Fruit fly (Drosophila melanogaster) whole organism, embryonic: ENCODE data around the gene ND-B18.

Experiments used
- Bdp1 ChIP-seq: fragments of 200-800 bp; sonication (Bioruptor generic); optimal IDR thresholded peaks from 3 replicates; lab custom pipeline; 2016; ENCODE audit warnings: missing biosample characterization, missing genetic modification characterization
- Bgb ChIP-seq: fragments of 200-800 bp; sonication (Bioruptor generic); IDR thresholded peaks from 2 replicates; pipeline ENCODE4 v1.3.6; 2022; ENCODE audit warnings: missing biosample characterization, missing genetic modification characterization; ENCODE audit not compliant: partially characterized antibody
- Bteb2 ChIP-seq: fragments of 200-800 bp; sonication (Bioruptor generic); optimal IDR thresholded peaks from 2 replicates; lab custom pipeline; 2016; ENCODE audit warnings: missing biosample characterization, missing genetic modification characterization
- CG10147 ChIP-seq: fragments of 200-800 bp; sonication (Bioruptor generic); optimal IDR thresholded peaks from 2 replicates; lab custom pipeline; 2019; ENCODE audit warnings: missing biosample characterization, mild to moderate bottlenecking, missing genetic modification characterization, moderate library complexity
- CG11696 ChIP-seq: fragments of 200-800 bp; sonication (Bioruptor generic); IDR thresholded peaks from 2 replicates; pipeline ENCODE4 v1.3.6; 2022; ENCODE audit warnings: missing biosample characterization, missing genetic modification characterization
- CG12391 ChIP-seq: fragments of 200-800 bp; sonication (Bioruptor generic); optimal IDR thresholded peaks from 3 replicates; lab custom pipeline; 2018; ENCODE audit warnings: missing biosample characterization, mild to moderate bottlenecking, missing genetic modification characterization, moderate library complexity
- CG12942 ChIP-seq: fragments of 200-800 bp; sonication (Bioruptor generic); optimal IDR thresholded peaks from 3 replicates; lab custom pipeline; 2016; ENCODE audit warnings: missing biosample characterization, missing genetic modification characterization
- CG14441 ChIP-seq: fragments of 200-800 bp; sonication (Bioruptor generic); IDR thresholded peaks from 2 replicates; pipeline ENCODE4 v1.3.6; 2022; ENCODE audit warnings: missing biosample characterization, missing genetic modification characterization
- CG14860 ChIP-seq: fragments of 200-800 bp; sonication (Bioruptor generic); IDR thresholded peaks from 3 replicates; pipeline ENCODE4 v1.3.6; 2022; ENCODE audit warnings: missing biosample characterization, missing genetic modification characterization; ENCODE audit not compliant: partially characterized antibody
- CG15073 ChIP-seq: fragments of 200-800 bp; sonication (Bioruptor generic); optimal IDR thresholded peaks from 2 replicates; lab custom pipeline; 2016; ENCODE audit warnings: missing biosample characterization, missing genetic modification characterization
- CG15514 ChIP-seq: fragments of 200-800 bp; sonication (Bioruptor generic); optimal IDR thresholded peaks from 3 replicates; lab custom pipeline; 2017; ENCODE audit warnings: missing biosample characterization, missing genetic modification characterization, mild to moderate bottlenecking, moderate library complexity, missing genetic modification reagents
- CG16863 ChIP-seq: fragments of 200-800 bp; sonication (Bioruptor generic); optimal IDR thresholded peaks from 3 replicates; lab custom pipeline; 2016; ENCODE audit warnings: missing biosample characterization, missing genetic modification characterization
- CG18619 ChIP-seq: fragments of 200-800 bp; sonication (Bioruptor generic); optimal IDR thresholded peaks from 3 replicates; lab custom pipeline; 2017; ENCODE audit warnings: missing biosample characterization, mild to moderate bottlenecking, missing genetic modification characterization
- CG2712 ChIP-seq: fragments of 200-800 bp; optimal IDR thresholded peaks from 3 replicates; lab custom pipeline; 2019; ENCODE audit warnings: missing biosample characterization, mild to moderate bottlenecking, missing genetic modification characterization, moderate library complexity
- CG34376 ChIP-seq: fragments of 200-800 bp; sonication (Bioruptor generic); optimal IDR thresholded peaks from 2 replicates; lab custom pipeline; 2018; ENCODE audit warnings: missing biosample characterization, mild to moderate bottlenecking, missing genetic modification characterization
- CG34422 ChIP-seq: fragments of 200-800 bp; sonication (Bioruptor generic); IDR thresholded peaks from 3 replicates; pipeline ENCODE4 v1.3.6; 2022; ENCODE audit warnings: missing biosample characterization, missing genetic modification characterization
- CG7786 ChIP-seq: fragments of 200-800 bp; sonication (Bioruptor generic); optimal IDR thresholded peaks from 2 replicates; lab custom pipeline; 2016; ENCODE audit warnings: missing biosample characterization, missing genetic modification characterization
- CG7839 ChIP-seq: fragments of 200-800 bp; sonication (Bioruptor generic); optimal IDR thresholded peaks from 3 replicates; lab custom pipeline; 2018; ENCODE audit warnings: missing biosample characterization, mild to moderate bottlenecking, missing genetic modification characterization, moderate library complexity
- Chrac-16 ChIP-seq: fragments of 200-800 bp; sonication (Bioruptor generic); optimal IDR thresholded peaks from 3 replicates; lab custom pipeline; 2016; ENCODE audit warnings: missing biosample characterization, missing genetic modification characterization
- Dbx ChIP-seq: fragments of 200-800 bp; sonication (Bioruptor generic); IDR thresholded peaks from 3 replicates; pipeline ENCODE4 v1.3.6; 2022; ENCODE audit warnings: missing biosample characterization, missing genetic modification characterization
- Dip3 ChIP-seq: fragments of 200-800 bp; sonication (Bioruptor generic); optimal IDR thresholded peaks from 3 replicates; lab custom pipeline; 2016; ENCODE audit warnings: missing biosample characterization, missing genetic modification characterization
- Drgx ChIP-seq: fragments of 200-800 bp; sonication (Bioruptor generic); IDR thresholded peaks from 2 replicates; pipeline ENCODE4 v1.3.6; 2022; ENCODE audit warnings: missing biosample characterization, missing genetic modification characterization
- Med ChIP-seq: fragments of 200-800 bp; sonication (Bioruptor generic); peaks from one replicate; lab custom pipeline; 2016; ENCODE audit warnings: missing biosample characterization, missing genetic modification characterization, mild to moderate bottlenecking, inconsistent platforms, moderate library complexity
- NC2α ChIP-seq: fragments of 200-800 bp; sonication (Bioruptor generic); optimal IDR thresholded peaks from 2 replicates; lab custom pipeline; 2016; ENCODE audit warnings: missing biosample characterization, missing genetic modification characterization
- Oli ChIP-seq: fragments of 200-800 bp; sonication (Bioruptor generic); optimal IDR thresholded peaks from 2 replicates; lab custom pipeline; 2018; ENCODE audit warnings: missing biosample characterization, mild to moderate bottlenecking, missing genetic modification characterization, moderate library complexity
- Vsx1 ChIP-seq: fragments of 200-800 bp; sonication (Bioruptor generic); optimal IDR thresholded peaks from 2 replicates; lab custom pipeline; 2017; ENCODE audit warnings: missing biosample characterization, mild to moderate bottlenecking, missing genetic modification characterization, missing genetic modification reagents
- al ChIP-seq: fragments of 200-800 bp; sonication (Bioruptor generic); IDR thresholded peaks from 2 replicates; pipeline ENCODE4 v1.3.6; 2022; ENCODE audit warnings: missing biosample characterization, missing genetic modification characterization
- bab2 ChIP-seq: fragments of 200-800 bp; sonication (Bioruptor generic); optimal IDR thresholded peaks from 2 replicates; lab custom pipeline; 2016; ENCODE audit warnings: missing biosample characterization, missing genetic modification characterization
- bsh ChIP-seq, 2 experiments: fragments of 200-800 bp; sonication (Bioruptor generic); optimal IDR thresholded peaks; 2 replicates each; lab custom pipeline; 2017 to 2018; ENCODE audit warnings: mild to moderate bottlenecking in 2 of 2, missing biosample characterization in 2 of 2, missing genetic modification characterization in 2 of 2, moderate library complexity in 1 of 2
- chinmo ChIP-seq: fragments of 200-800 bp; sonication (Bioruptor generic); IDR thresholded peaks from 4 replicates; pipeline ENCODE4 v1.3.6; 2022; ENCODE audit warnings: missing biosample characterization, missing genetic modification characterization; ENCODE audit not compliant: partially characterized antibody
- crol ChIP-seq: fragments of 200-800 bp; sonication (Bioruptor generic); IDR thresholded peaks from 2 replicates; pipeline ENCODE4 v1.3.6; 2022; ENCODE audit warnings: missing biosample characterization, missing genetic modification characterization
- fd96Cb ChIP-seq: fragments of 200-800 bp; sonication (Bioruptor generic); optimal IDR thresholded peaks from 2 replicates; lab custom pipeline; 2018; ENCODE audit warnings: missing biosample characterization, mild to moderate bottlenecking, missing genetic modification characterization, moderate library complexity
- ken ChIP-seq: fragments of 200-800 bp; sonication (Bioruptor generic); IDR thresholded peaks from 3 replicates; pipeline ENCODE4 v1.3.6; 2022; ENCODE audit warnings: missing biosample characterization, missing genetic modification characterization
- lbe ChIP-seq: fragments of 200-800 bp; sonication (Bioruptor generic); optimal IDR thresholded peaks from 2 replicates; lab custom pipeline; 2016; ENCODE audit warnings: missing biosample characterization, mild to moderate bottlenecking, missing genetic modification characterization
- nom ChIP-seq: fragments of 200-800 bp; sonication (Bioruptor generic); optimal IDR thresholded peaks from 2 replicates; lab custom pipeline; 2017; ENCODE audit warnings: missing biosample characterization, missing genetic modification characterization, mild to moderate bottlenecking, moderate library complexity, missing genetic modification reagents
- org-1 ChIP-seq: fragments of 200-800 bp; sonication (Bioruptor generic); optimal IDR thresholded peaks from 2 replicates; lab custom pipeline; 2017; ENCODE audit warnings: missing biosample characterization, missing genetic modification characterization
- otp ChIP-seq: fragments of 200-800 bp; sonication (Bioruptor generic); IDR thresholded peaks from 3 replicates; pipeline ENCODE4, ENCODE4 v1.3.6; 2022; ENCODE audit warnings: missing biosample characterization, missing genetic modification characterization
- pzg ChIP-seq: fragments of 200-800 bp; sonication (Bioruptor generic); optimal IDR thresholded peaks from 3 replicates; lab custom pipeline; 2018; ENCODE audit warnings: missing biosample characterization, mild to moderate bottlenecking, missing genetic modification characterization, moderate library complexity
- repo ChIP-seq: fragments of 200-800 bp; sonication (Bioruptor generic); optimal IDR thresholded peaks from 2 replicates; lab custom pipeline; 2016; ENCODE audit warnings: missing biosample characterization, missing genetic modification characterization
- run ChIP-seq: fragments of 200-800 bp; sonication (Bioruptor generic); optimal IDR thresholded peaks from 3 replicates; lab custom pipeline; 2018; ENCODE audit warnings: missing biosample characterization, mild to moderate bottlenecking, missing genetic modification characterization
- salm ChIP-seq: fragments of 200-800 bp; sonication (Bioruptor generic); optimal IDR thresholded peaks from 2 replicates; lab custom pipeline; 2018; ENCODE audit warnings: missing biosample characterization, mild to moderate bottlenecking, missing genetic modification characterization
- shn ChIP-seq: fragments of 200-800 bp; sonication (Bioruptor generic); optimal IDR thresholded peaks from 3 replicates; lab custom pipeline; 2016; ENCODE audit warnings: missing biosample characterization, missing genetic modification characterization
- sisA ChIP-seq: fragments of 200-800 bp; sonication (Bioruptor generic); IDR thresholded peaks from 2 replicates; pipeline ENCODE4 v1.3.6; 2022; ENCODE audit warnings: missing biosample characterization, missing genetic modification characterization
- slou ChIP-seq: fragments of 200-800 bp; sonication (Bioruptor generic); optimal IDR thresholded peaks from 3 replicates; lab custom pipeline; 2016; ENCODE audit warnings: missing biosample characterization, missing genetic modification characterization
- sob ChIP-seq: fragments of 200-800 bp; sonication (Bioruptor generic); IDR thresholded peaks from 2 replicates; pipeline ENCODE4 v1.3.6; 2022; ENCODE audit warnings: missing biosample characterization, missing genetic modification characterization
- sug ChIP-seq: fragments of 200-800 bp; optimal IDR thresholded peaks from 2 replicates; lab custom pipeline; 2019; ENCODE audit warnings: missing biosample characterization, mild to moderate bottlenecking, missing genetic modification characterization, moderate library complexity
- yki ChIP-seq: fragments of >200 bp; optimal IDR thresholded peaks from 3 replicates; lab custom pipeline; 2018
- zfh1 ChIP-seq: fragments of 200-800 bp; sonication (Bioruptor generic); IDR thresholded peaks from 3 replicates; pipeline ENCODE4 v1.3.6; 2022; ENCODE audit warnings: missing biosample characterization, missing genetic modification characterization

The ND-B18 gene

DNA sequence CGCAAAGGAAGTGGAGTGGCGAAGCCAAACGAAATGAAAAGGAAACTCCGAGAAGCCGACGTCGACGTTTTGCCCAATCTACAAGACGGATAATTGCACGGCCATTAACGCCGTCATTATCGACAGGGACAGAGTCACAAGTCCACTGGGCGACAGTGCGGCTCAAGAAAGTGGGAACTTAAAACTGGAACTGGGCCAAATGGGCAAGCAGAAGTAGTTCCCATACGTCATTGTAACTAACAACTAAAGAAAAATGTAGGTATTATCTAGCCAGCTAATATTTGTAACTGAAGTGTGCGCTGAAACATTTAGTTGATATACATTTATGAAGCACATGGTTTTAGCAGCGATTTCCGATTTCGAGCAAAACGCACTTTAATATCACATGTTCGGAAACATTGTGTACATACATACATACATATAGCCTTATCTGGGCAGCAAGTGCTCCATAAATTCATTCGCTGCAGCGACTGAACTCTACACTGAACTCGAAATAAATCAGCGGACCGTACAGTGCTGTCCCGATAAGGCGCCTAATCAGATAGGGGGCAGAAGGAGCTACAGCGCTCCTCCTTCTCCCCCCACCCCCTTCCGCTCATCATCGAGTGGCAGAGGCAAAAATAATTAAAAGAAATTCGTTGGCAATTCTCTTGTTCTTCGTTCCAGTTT, 7.4 kb downstream of the ND-B18 start (continued):
- TF ChIP-seq Drgx (GFP tag; lab: Robert Waterston, UW) (peak; percentile 42; the same call in 1 of the 2 replicates), pzg (GFP tag; lab: Kevin White, UChicago) (no peak), CG12391 (tag; lab: Kevin White, UChicago) (no peak), CG34376 (peak; percentile 31), nom (GFP tag; lab: Kevin White, UChicago) (peak; percentile 88), CG15514 (GFP tag; lab: Kevin White, UChicago) (peak; percentile 1), zfh1 (GFP tag; lab: Robert Waterston, UW) (no peak), sob (GFP tag; lab: Robert Waterston, UW) (peak; percentile 49; the same call in 1 of the 2 replicates), sug (tag; lab: Kevin White, UChicago) (peak; percentile 15), shn (GFP tag; lab: Kevin White, UChicago) (no peak), bsh (GFP tag; optimal IDR thresholded peaks at IDR 0.05; lab: Kevin White, UChicago) (peak in 1 of 2 experiments; percentile 0), run (tag; lab: Kevin White, UChicago) (no peak), CG14860 (GFP tag; lab: Robert Waterston, UW) (no peak), CG11696 (GFP tag; lab: Robert Waterston, UW) (peak; percentile 34; the same call in 1 of the 2 replicates), Dbx (GFP tag; lab: Robert Waterston, UW) (peak; percentile 25; the same call in 1 of the 3 replicates), Med (GFP tag; lab: Kevin White, UChicago) (peak; percentile 2), CG15073 (GFP tag; lab: Kevin White, UChicago) (peak; percentile 58), lbe (peak; percentile 29), crol (peak; percentile 77), CG16863 (no peak), CG34422 (GFP tag; lab: Robert Waterston, UW) (0 out of 3 replicates have a peak, but pooled peaks have one; percentile 17), Vsx1 (no peak), al (GFP tag; lab: Robert Waterston, UW) (peak; percentile 4; the same call in 1 of the 2 replicates), chinmo (GFP tag; lab: Robert Waterston, UW) (peak; percentile 82; the same call in 1 of the 4 replicates), fd96Cb (tag; lab: Kevin White, UChicago) (no peak), CG14441 (GFP tag; lab: Robert Waterston, UW) (no peak), yki (lab: Kevin White, UChicago) (no peak)

DNA sequence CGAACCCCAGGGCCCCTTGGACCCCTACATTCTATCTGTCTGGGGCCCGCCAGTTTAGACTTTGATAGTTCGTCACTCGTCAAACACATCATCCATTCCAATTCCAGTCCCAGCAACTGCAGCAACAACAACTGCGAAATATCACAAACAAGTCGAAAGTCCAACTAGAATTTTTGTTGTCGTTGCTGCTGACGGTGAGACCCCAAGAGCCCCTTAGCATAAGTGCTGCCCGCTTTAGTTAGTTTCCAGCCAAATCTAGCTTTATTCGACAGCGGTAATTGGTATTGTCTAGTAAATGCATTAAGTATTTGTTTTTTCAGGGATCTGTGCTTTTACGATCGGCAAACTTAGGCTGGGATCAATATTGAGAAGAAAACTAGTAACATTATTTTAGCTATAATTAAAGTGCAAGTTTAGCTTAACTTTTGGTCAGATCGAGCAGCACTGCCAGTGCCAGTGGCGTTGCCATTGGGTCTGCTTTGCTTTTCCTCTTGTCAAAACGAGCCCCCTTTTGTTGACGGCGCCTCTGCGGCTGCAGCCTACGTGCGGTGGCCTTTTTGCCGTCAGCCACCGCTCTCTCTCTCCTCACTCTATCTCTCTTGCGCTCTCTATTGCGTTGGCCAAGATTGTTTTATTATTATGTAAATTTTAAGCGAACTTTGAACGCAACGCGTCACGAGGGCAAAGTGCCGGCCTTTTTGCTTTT, 11.3 kb downstream of the ND-B18 start:
- TF ChIP-seq Bdp1 (GFP tag; lab: Kevin White, UChicago) (peak; percentile 77), CG7786 (GFP tag; lab: Kevin White, UChicago) (peak; percentile 93), CG12942 (GFP tag; lab: Kevin White, UChicago) (peak; percentile 89), fd96Cb (tag; lab: Kevin White, UChicago) (peak; percentile 80), Bteb2 (GFP tag; lab: Kevin White, UChicago) (peak; percentile 87), otp (GFP tag; lab: Robert Waterston, UW) (peak; percentile 84), bab2 (GFP tag; lab: Kevin White, UChicago) (peak; percentile 91), CG18619 (GFP tag; lab: Kevin White, UChicago) (peak; percentile 86), Dip3 (GFP tag; lab: Kevin White, UChicago) (peak; percentile 87), Bgb (0 out of 2 replicates have a peak, but pooled peaks have one; percentile 27), NC2α (GFP tag; lab: Kevin White, UChicago) (peak; percentile 78), salm (no peak), org-1 (peak; percentile 89), Oli (tag; lab: Kevin White, UChicago) (peak; percentile 87), CG10147 (GFP tag; lab: Kevin White, UChicago) (peak; percentile 91), CG7839 (peak; percentile 88), ken (GFP tag; lab: Robert Waterston, UW) (peak; percentile 94), CG2712 (tag; lab: Kevin White, UChicago) (peak; percentile 84), Chrac-16 (peak; percentile 87), slou (GFP tag; lab: Kevin White, UChicago) (peak; percentile 82), repo (GFP tag; lab: Kevin White, UChicago) (peak; percentile 88), sisA (GFP tag; lab: Robert Waterston, UW) (peak; percentile 91)
